Worm (Caenorhabditis elegans) whole organism, L2 larva: ENCODE data around the gene seld-1.
A peak's percentile ranks its signal among the peaks of the same experiment; 100 is the strongest.

Experiments used
- C34F6.9 ChIP-seq: fragments of 150-350 bp; optimal IDR thresholded peaks from 2 replicates; lab custom pipeline; 2014; ENCODE audit warnings: missing biosample characterization, missing genetic modification characterization
- F13H6.1 ChIP-seq: sonication (generic microtip); optimal IDR thresholded peaks from 2 replicates; lab custom pipeline; 2016; ENCODE audit warnings: missing genetic modification characterization, missing compliant biosample characterization
- R02D3.7 ChIP-seq: fragments of 150-350 bp; optimal IDR thresholded peaks from 2 replicates; lab custom pipeline; 2014; ENCODE audit warnings: missing biosample characterization, missing genetic modification characterization
- Y55F3AM.14 ChIP-seq: fragments of 200-800 bp; sonication (Bioruptor generic); optimal IDR thresholded peaks from 2 replicates; lab custom pipeline; 2018; ENCODE audit warnings: mild to moderate bottlenecking, missing genetic modification characterization, missing compliant biosample characterization
- ZK546.5 ChIP-seq: sonication (generic microtip); optimal IDR thresholded peaks from 2 replicates; lab custom pipeline; 2017; ENCODE audit warnings: missing biosample characterization, missing genetic modification characterization
- alr-1 ChIP-seq: fragments of 150-350 bp; optimal IDR thresholded peaks from 2 replicates; lab custom pipeline; 2014; ENCODE audit warnings: missing biosample characterization, missing genetic modification characterization
- ama-1 ChIP-seq: fragments of 150-350 bp; optimal IDR thresholded peaks from 2 replicates; lab custom pipeline; 2018; ENCODE audit warnings: inconsistent platforms
- blmp-1 ChIP-seq: sonication (generic microtip); optimal IDR thresholded peaks from 2 replicates; lab custom pipeline; 2017; ENCODE audit warnings: missing genetic modification characterization, mild to moderate bottlenecking, missing compliant biosample characterization, antibody characterized with exemption, moderate library complexity; ENCODE audit not compliant: insufficient read depth
- ceh-16 ChIP-seq: fragments of 150-350 bp; optimal IDR thresholded peaks from 2 replicates; lab custom pipeline; 2014; ENCODE audit warnings: missing biosample characterization, missing genetic modification characterization
- ceh-82 ChIP-seq: fragments of 150-350 bp; optimal IDR thresholded peaks from 2 replicates; lab custom pipeline; 2014; ENCODE audit warnings: missing biosample characterization, missing genetic modification characterization
- dmd-4 ChIP-seq: sonication (generic microtip); optimal IDR thresholded peaks from 2 replicates; lab custom pipeline; 2017; ENCODE audit warnings: missing biosample characterization, missing genetic modification characterization
- elt-1 ChIP-seq: fragments of 150-350 bp; optimal IDR thresholded peaks from 2 replicates; lab custom pipeline; 2014; ENCODE audit warnings: missing biosample characterization, missing genetic modification characterization
- fos-1 ChIP-seq: fragments of 150-350 bp; optimal IDR thresholded peaks from 2 replicates; lab custom pipeline; 2014; ENCODE audit warnings: missing biosample characterization, missing genetic modification characterization
- gmeb-1 ChIP-seq: fragments of 150-350 bp; optimal IDR thresholded peaks from 2 replicates; lab custom pipeline; 2014; ENCODE audit warnings: missing biosample characterization, missing genetic modification characterization
- lin-13 ChIP-seq: fragments of 150-350 bp; optimal IDR thresholded peaks from 2 replicates; lab custom pipeline; 2014; ENCODE audit warnings: missing biosample characterization, missing genetic modification reagents, missing genetic modification characterization
- lin-39 ChIP-seq: fragments of 150-350 bp; optimal IDR thresholded peaks from 2 replicates; lab custom pipeline; 2014; ENCODE audit warnings: missing biosample characterization, missing genetic modification reagents, missing genetic modification characterization
- lsy-2 ChIP-seq, 2 experiments: fragments of 150-350 bp in 1 of 2; sonication (generic microtip) in 1 of 2; optimal IDR thresholded peaks; 2 replicates each; lab custom pipeline; 2014 to 2017; ENCODE audit warnings: missing biosample characterization in 2 of 2, missing genetic modification characterization in 2 of 2
- mab-5 ChIP-seq: fragments of 150-350 bp; optimal IDR thresholded peaks from 2 replicates; lab custom pipeline; 2014; ENCODE audit warnings: missing biosample characterization, missing genetic modification characterization
- mbf-1 ChIP-seq: sonication (generic microtip); optimal IDR thresholded peaks from 2 replicates; lab custom pipeline; 2017; ENCODE audit warnings: missing biosample characterization, missing genetic modification characterization
- mdl-1 ChIP-seq, 2 experiments: fragments of 150-350 bp in 1 of 2; sonication (generic microtip) in 1 of 2; optimal IDR thresholded peaks; 2 replicates each; lab custom pipeline; 2017; ENCODE audit warnings: missing biosample characterization in 2 of 2, missing genetic modification characterization in 2 of 2
- nhr-11 ChIP-seq: fragments of 150-350 bp; optimal IDR thresholded peaks from 2 replicates; lab custom pipeline; 2014; ENCODE audit warnings: missing biosample characterization, missing genetic modification characterization
- nhr-129 ChIP-seq: fragments of 150-350 bp; optimal IDR thresholded peaks from 2 replicates; lab custom pipeline; 2014; ENCODE audit warnings: missing biosample characterization, missing genetic modification characterization
- nhr-23 ChIP-seq: fragments of 150-350 bp; optimal IDR thresholded peaks from 2 replicates; lab custom pipeline; 2014; ENCODE audit warnings: missing biosample characterization, missing genetic modification reagents, missing genetic modification characterization
- nhr-25 ChIP-seq: fragments of 150-350 bp; sonication (generic microtip); optimal IDR thresholded peaks from 3 replicates; lab custom pipeline; 2014; ENCODE audit warnings: missing biosample characterization, missing genetic modification characterization
- nhr-6 ChIP-seq: fragments of 150-350 bp; optimal IDR thresholded peaks from 2 replicates; lab custom pipeline; 2014; ENCODE audit warnings: missing biosample characterization, missing genetic modification characterization
- nhr-77 ChIP-seq: fragments of 150-350 bp; optimal IDR thresholded peaks from 2 replicates; lab custom pipeline; 2014; ENCODE audit warnings: missing biosample characterization, missing genetic modification characterization
- peb-1 ChIP-seq: fragments of 150-350 bp; optimal IDR thresholded peaks from 2 replicates; lab custom pipeline; 2014; ENCODE audit warnings: missing biosample characterization, missing genetic modification characterization
- sem-4 ChIP-seq: fragments of 150-350 bp; optimal IDR thresholded peaks from 2 replicates; lab custom pipeline; 2014; ENCODE audit warnings: missing biosample characterization, missing genetic modification reagents, missing genetic modification characterization
- unc-55 ChIP-seq: fragments of 150-350 bp; sonication (generic microtip); optimal IDR thresholded peaks from 3 replicates; lab custom pipeline; 2014; ENCODE audit warnings: missing biosample characterization, missing genetic modification reagents, missing genetic modification characterization
- unc-62 ChIP-seq: fragments of 150-350 bp; optimal IDR thresholded peaks from 2 replicates; lab custom pipeline; 2014; ENCODE audit warnings: missing biosample characterization, missing genetic modification reagents, missing genetic modification characterization
- zag-1 ChIP-seq: fragments of 150-350 bp; optimal IDR thresholded peaks from 2 replicates; lab custom pipeline; 2014; ENCODE audit warnings: missing biosample characterization, missing genetic modification characterization
- ztf-11 ChIP-seq: sonication (generic microtip); optimal IDR thresholded peaks from 2 replicates; lab custom pipeline; 2017; ENCODE audit warnings: missing biosample characterization, missing genetic modification characterization

Gene seld-1

DNA sequence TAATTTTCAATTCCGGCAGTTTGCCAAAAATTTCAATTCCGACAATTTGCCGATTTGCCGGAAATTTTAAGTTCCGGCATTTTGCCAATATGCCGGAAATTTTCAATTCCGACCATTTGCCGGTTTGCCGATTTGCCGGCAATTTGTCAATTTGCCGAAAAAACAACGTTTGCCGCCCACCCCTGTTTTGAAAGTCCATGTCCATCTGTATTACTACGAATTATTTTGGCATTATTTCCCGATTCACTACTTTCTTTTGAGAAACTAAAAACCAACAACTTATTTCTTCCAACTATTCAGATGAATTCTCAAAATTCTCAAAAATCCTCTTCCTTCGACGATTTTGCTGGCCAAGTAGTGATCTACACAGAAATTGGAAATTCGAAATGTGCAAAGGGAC lies 13.0 kb upstream of the seld-1 start, which contains the start of gene Y45F10A.7:
Gene Y45F10A.7 (plus strand): TSS at position 301 of the 400 bp plus-strand sequence.
- no peak for TF ChIP-seq mbf-1 (tag; lab: Kevin White, UChicago)
- TF ChIP-seq mdl-1 (tag; optimal IDR thresholded peaks at IDR 0.05; lab: Kevin White, UChicago) = no peak
- no peak for TF ChIP-seq zag-1 (tag; lab: Kevin White, UChicago)
- no peak for TF ChIP-seq nhr-11 (tag; lab: Kevin White, UChicago)
- no peak for TF ChIP-seq lin-39 (tag; lab: Kevin White, UChicago)
- TF ChIP-seq Y55F3AM.14 (GFP tag; lab: Kevin White, UChicago) = no peak
- no peak for TF ChIP-seq nhr-77 (tag; lab: Kevin White, UChicago)
- TF ChIP-seq dmd-4 = no peak
- no peak for TF ChIP-seq nhr-23

ce11 chrIV:13493719-13494118 lies 11.5 kb upstream of the seld-1 start:
- TF ChIP-seq nhr-129 (tag; lab: Kevin White, UChicago) (peak; percentile 34), ama-1 (lab: Kevin White, UChicago) (no peak)

- TF ChIP-seq unc-55 (GFP tag; lab: Kevin White, UChicago) (peak; percentile 18), C34F6.9 (peak; percentile 19), lsy-2 (tag; optimal IDR thresholded peaks at IDR 0.05; lab: Kevin White, UChicago) (no peak), nhr-129 (tag; lab: Kevin White, UChicago) (peak; percentile 42)
- TF ChIP-seq, all 48 proteins: peak for 3
Observed at ce11 chrIV:13502806-13503363, 2.4 kb upstream of the seld-1 start, which contains the start of gene tbc-9. Gene tbc-9, minus strand, starts transcription at chrIV:13502856.

- TF ChIP-seq F13H6.1 (tag; lab: Kevin White, UChicago) (no peak), unc-62 (GFP tag; lab: Kevin White, UChicago) (no peak), nhr-77 (tag; lab: Kevin White, UChicago) (no peak)
Observed at ce11 chrIV:13505662-13506061, 418 bp downstream of the seld-1 start, which contains the start of gene nlp-17. Gene nlp-17, minus strand, starts transcription at chrIV:13505762.

DNA sequence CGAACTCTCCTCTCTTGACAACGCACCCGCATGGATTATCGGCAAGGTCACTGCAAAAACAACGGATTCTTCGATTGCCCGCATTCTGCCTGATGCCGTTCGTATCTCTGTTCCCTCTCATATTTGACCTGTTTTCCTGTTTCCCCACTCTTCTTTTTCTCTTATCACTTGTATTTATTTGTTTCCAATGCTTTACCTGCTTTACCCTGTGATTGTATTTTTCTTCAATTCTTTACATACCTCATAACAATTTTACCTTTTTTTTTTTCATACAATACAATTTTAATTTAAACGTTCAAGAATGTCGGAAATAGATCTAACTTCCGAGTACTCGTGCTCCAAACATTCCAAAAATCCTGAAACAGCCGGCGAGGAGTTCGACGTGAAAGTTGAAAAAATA lies 3.7 kb downstream of the seld-1 start, which contains the start of gene afmd-2:
Gene afmd-2 (plus strand): TSS at position 301 of the 400 bp plus-strand sequence.
- no peak for TF ChIP-seq ZK546.5 (tag; lab: Kevin White, UChicago)
- TF ChIP-seq R02D3.7 (tag; lab: Kevin White, UChicago) = no peak
- TF ChIP-seq fos-1 = peak; percentile 29
- no peak for TF ChIP-seq nhr-25

DNA sequence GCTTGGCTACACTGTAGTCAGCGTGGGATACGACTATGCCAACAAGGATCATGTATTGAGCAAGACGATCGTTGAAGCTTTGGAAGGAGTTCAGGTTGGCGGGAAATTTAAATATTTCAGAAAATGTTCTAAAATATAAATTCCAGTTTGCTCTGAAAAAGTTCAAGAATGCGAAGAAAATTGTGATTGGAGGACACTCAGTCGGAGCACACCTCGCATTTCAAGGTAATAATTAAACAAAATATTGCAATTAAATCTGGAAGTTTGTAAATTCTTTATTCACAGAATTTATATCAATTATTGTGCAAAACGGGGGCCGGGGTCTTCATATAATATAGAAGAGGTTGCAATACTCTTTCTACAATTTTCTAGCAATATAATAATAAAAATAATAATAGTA lies 4.8 kb downstream of the seld-1 start:
- no peak for TF ChIP-seq ztf-11 (tag; lab: Kevin White, UChicago)
- TF ChIP-seq ZK546.5 (tag; lab: Kevin White, UChicago) = no peak
- no peak for TF ChIP-seq gmeb-1 (tag; lab: Kevin White, UChicago)
- no peak for TF ChIP-seq unc-62 (GFP tag; lab: Kevin White, UChicago)
- TF ChIP-seq R02D3.7 (tag; lab: Kevin White, UChicago) = no peak
- TF ChIP-seq nhr-11 (tag; lab: Kevin White, UChicago) = no peak
- TF ChIP-seq lin-39 (tag; lab: Kevin White, UChicago) = no peak
- TF ChIP-seq lin-13 (GFP tag; lab: Kevin White, UChicago) = no peak
- no peak for TF ChIP-seq mab-5 (tag; lab: Kevin White, UChicago)
- no peak for TF ChIP-seq zag-1 (tag; lab: Kevin White, UChicago)
- TF ChIP-seq peb-1 (tag; lab: Kevin White, UChicago) = no peak
- no peak for TF ChIP-seq alr-1 (tag; lab: Kevin White, UChicago)
- no peak for TF ChIP-seq ceh-82
- TF ChIP-seq blmp-1 (tag; lab: Kevin White, UChicago) = no peak
- no peak for TF ChIP-seq elt-1 (tag; lab: Kevin White, UChicago)
- TF ChIP-seq ceh-16 (tag; lab: Kevin White, UChicago) = no peak
- no peak for TF ChIP-seq nhr-23
- no peak for TF ChIP-seq ama-1 (lab: Kevin White, UChicago)
- TF ChIP-seq nhr-6 (tag; lab: Kevin White, UChicago) = no peak
- TF ChIP-seq sem-4 (tag; lab: Kevin White, UChicago) = no peak
